Worm (Caenorhabditis elegans) whole organism, early embryonic: ENCODE data around the gene cnc-4.

Experiments used
- B0310.2 ChIP-seq: sonication (generic microtip); optimal IDR thresholded peaks from 2 replicates; lab custom pipeline; 2016; ENCODE audit warnings: mild to moderate bottlenecking, missing genetic modification characterization, missing compliant biosample characterization
- F13C5.2 ChIP-seq: sonication (generic microtip); optimal IDR thresholded peaks from 2 replicates; lab custom pipeline; 2017; ENCODE audit warnings: mild to moderate bottlenecking, missing genetic modification characterization, inconsistent platforms, missing compliant biosample characterization
- aly-1 ChIP-seq: sonication (generic microtip); optimal IDR thresholded peaks from 2 replicates; lab custom pipeline; 2016; ENCODE audit warnings: missing genetic modification characterization, missing compliant biosample characterization
- ama-1 ChIP-seq: fragments of 150-350 bp; optimal IDR thresholded peaks from 2 replicates; lab custom pipeline; 2014
- flt-1 ChIP-seq: fragments of 200-800 bp; sonication (Bioruptor generic); IDR thresholded peaks from 2 replicates; pipeline ENCODE4 v1.3.6; 2022; ENCODE audit warnings: missing genetic modification characterization, missing compliant biosample characterization
- hmg-4 ChIP-seq: fragments of 200-800 bp; sonication (Bioruptor generic); optimal IDR thresholded peaks from 2 replicates; lab custom pipeline; 2018; ENCODE audit warnings: mild to moderate bottlenecking, missing genetic modification characterization, missing compliant biosample characterization
- hnd-1 ChIP-seq: sonication (generic microtip); optimal IDR thresholded peaks from 2 replicates; lab custom pipeline; 2016; ENCODE audit warnings: missing genetic modification characterization, missing compliant biosample characterization
- pes-1 ChIP-seq: fragments of 200-800 bp; sonication (Bioruptor generic); IDR thresholded peaks from 2 replicates; pipeline ENCODE4 v1.3.6; 2022; ENCODE audit warnings: missing genetic modification reagents, missing genetic modification characterization, missing compliant biosample characterization
- scrt-1 ChIP-seq: fragments of 200-800 bp; sonication (Bioruptor generic); IDR thresholded peaks from 2 replicates; pipeline ENCODE4 v1.3.6; 2022; ENCODE audit warnings: missing genetic modification characterization, missing compliant biosample characterization
- sea-1 ChIP-seq: fragments of 200-800 bp; sonication (Bioruptor generic); conservative IDR thresholded peaks from 2 replicates; pipeline ENCODE4 v1.3.6; 2022; ENCODE audit warnings: missing genetic modification characterization, missing compliant biosample characterization
- tbx-11 ChIP-seq: fragments of 200-800 bp; sonication (Bioruptor generic); IDR thresholded peaks from 2 replicates; pipeline ENCODE4 v1.3.6; 2022; ENCODE audit warnings: missing genetic modification characterization, missing compliant biosample characterization
- tbx-37 ChIP-seq: fragments of 200-800 bp; sonication (Bioruptor generic); conservative IDR thresholded peaks from 2 replicates; pipeline ENCODE4 v1.3.6; 2022; ENCODE audit warnings: missing genetic modification reagents, missing genetic modification characterization, missing compliant biosample characterization
- tra-4 ChIP-seq: sonication (generic microtip); optimal IDR thresholded peaks from 2 replicates; lab custom pipeline; 2017; ENCODE audit warnings: missing genetic modification characterization, missing compliant biosample characterization

DNA sequence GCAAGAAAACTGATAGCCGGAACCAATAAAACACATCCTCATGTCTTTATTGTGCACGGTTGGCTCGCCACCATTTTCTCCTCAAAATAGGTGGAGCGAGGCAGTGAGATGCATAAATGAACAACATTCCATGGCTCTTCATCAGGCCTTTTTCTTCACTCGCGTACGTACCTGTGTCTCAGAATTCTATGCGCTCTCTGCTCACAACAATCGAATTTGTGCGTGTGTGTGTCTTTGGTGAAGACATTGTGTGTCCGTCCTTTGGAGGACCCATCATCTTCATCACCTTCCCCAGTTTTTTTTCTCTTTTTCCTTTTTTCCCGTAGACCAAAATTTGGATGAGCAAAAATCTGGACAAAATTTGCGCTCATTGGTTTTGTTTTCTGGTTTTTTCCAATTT, 24.7 kb upstream of the cnc-4 start:
- TF ChIP-seq scrt-1 (GFP tag; lab: Robert Waterston, UW): no peak
- no peak for TF ChIP-seq flt-1 (GFP tag; lab: Robert Waterston, UW)
- TF ChIP-seq pes-1: no peak
- no peak for TF ChIP-seq hnd-1 (tag; lab: Kevin White, UChicago)
- TF ChIP-seq aly-1 (tag; lab: Kevin White, UChicago): no peak
- TF ChIP-seq B0310.2: no peak
- TF ChIP-seq ama-1: no peak
- no peak for TF ChIP-seq F13C5.2 (tag; lab: Kevin White, UChicago)
- no peak for TF ChIP-seq tbx-11 (GFP tag; lab: Robert Waterston, UW)
- no peak for TF ChIP-seq hmg-4 (GFP tag; lab: Kevin White, UChicago)
- TF ChIP-seq tbx-37 (GFP tag; lab: Robert Waterston, UW): no peak
- no peak for TF ChIP-seq tra-4 (tag; lab: Kevin White, UChicago)
- TF ChIP-seq sea-1: no peak
